Fruit fly (Drosophila melanogaster) whole organism, embryonic: Measurements from ENCODE around the gene Nup43.
A peak's percentile ranks its signal among the peaks of the same experiment; 100 is the strongest.

Experiments used
- Antp ChIP-seq: fragments of 200-800 bp; sonication (Bioruptor generic); optimal IDR thresholded peaks from 3 replicates; lab custom pipeline; 2016; ENCODE audit warnings: missing biosample characterization, missing genetic modification characterization
- CG10321 ChIP-seq: fragments of 200-800 bp; sonication (Bioruptor generic); IDR thresholded peaks from 2 replicates; pipeline ENCODE4 v1.3.6; 2022; ENCODE audit warnings: missing biosample characterization, missing genetic modification characterization
- CG12659 ChIP-seq: fragments of 200-800 bp; sonication (Bioruptor generic); optimal IDR thresholded peaks from 3 replicates; lab custom pipeline; 2017; ENCODE audit warnings: mild to moderate bottlenecking, missing biosample characterization, missing genetic modification reagents, missing genetic modification characterization
- CG14965 ChIP-seq: fragments of 200-800 bp; sonication (Bioruptor generic); optimal IDR thresholded peaks from 2 replicates; lab custom pipeline; 2016; ENCODE audit warnings: missing biosample characterization, missing genetic modification characterization, borderline replicate concordance
- CG15269 ChIP-seq: fragments of 200-800 bp; sonication (Bioruptor generic); optimal IDR thresholded peaks from 2 replicates; lab custom pipeline; 2018; ENCODE audit warnings: missing biosample characterization, mild to moderate bottlenecking, missing genetic modification characterization, moderate library complexity
- CG1529 ChIP-seq: fragments of 200-800 bp; sonication (Bioruptor generic); optimal IDR thresholded peaks from 3 replicates; lab custom pipeline; 2018; ENCODE audit warnings: missing biosample characterization, missing genetic modification characterization
- CG15479 ChIP-seq: fragments of 200-800 bp; sonication (Bioruptor generic); optimal IDR thresholded peaks from 3 replicates; lab custom pipeline; 2019; ENCODE audit warnings: missing biosample characterization, mild to moderate bottlenecking, missing genetic modification characterization, moderate library complexity
- CG15514 ChIP-seq: fragments of 200-800 bp; sonication (Bioruptor generic); optimal IDR thresholded peaks from 3 replicates; lab custom pipeline; 2017; ENCODE audit warnings: missing biosample characterization, missing genetic modification characterization, mild to moderate bottlenecking, moderate library complexity, missing genetic modification reagents
- CG17612 ChIP-seq: fragments of 200-800 bp; sonication (Bioruptor generic); IDR thresholded peaks from 2 replicates; pipeline ENCODE4 v1.3.6; 2022; ENCODE audit warnings: missing biosample characterization, missing genetic modification characterization
- CG2116 ChIP-seq: fragments of 200-800 bp; sonication (Bioruptor generic); optimal IDR thresholded peaks from 3 replicates; lab custom pipeline; 2018; ENCODE audit warnings: missing biosample characterization, mild to moderate bottlenecking, missing genetic modification characterization
- CG3163 ChIP-seq: fragments of 200-800 bp; sonication (Bioruptor generic); optimal IDR thresholded peaks from 3 replicates; lab custom pipeline; 2016; ENCODE audit warnings: missing biosample characterization, missing genetic modification characterization
- CG32532 ChIP-seq: fragments of 200-800 bp; sonication (Bioruptor generic); IDR thresholded peaks from 2 replicates; pipeline ENCODE4 v1.3.6; 2022; ENCODE audit warnings: missing biosample characterization, missing genetic modification characterization
- CG32772 ChIP-seq: fragments of 200-800 bp; sonication (Bioruptor generic); IDR thresholded peaks from 2 replicates; pipeline ENCODE4 v1.3.6; 2022; ENCODE audit warnings: missing biosample characterization, missing genetic modification characterization
- CG3407 ChIP-seq: fragments of 200-800 bp; sonication (Bioruptor generic); optimal IDR thresholded peaks from 2 replicates; lab custom pipeline; 2018; ENCODE audit warnings: missing biosample characterization, mild to moderate bottlenecking, missing genetic modification characterization
- CG6791 ChIP-seq: fragments of 200-800 bp; sonication (Bioruptor generic); IDR thresholded peaks from 3 replicates; pipeline ENCODE4 v1.3.6; 2022; ENCODE audit warnings: missing biosample characterization, missing genetic modification characterization; ENCODE audit not compliant: partially characterized antibody
- CG6813 ChIP-seq: fragments of 200-800 bp; sonication (Bioruptor generic); optimal IDR thresholded peaks from 2 replicates; lab custom pipeline; 2017; ENCODE audit warnings: missing biosample characterization, missing genetic modification characterization, mild to moderate bottlenecking, moderate library complexity, missing genetic modification reagents
- CG7839 ChIP-seq: fragments of 200-800 bp; sonication (Bioruptor generic); optimal IDR thresholded peaks from 3 replicates; lab custom pipeline; 2018; ENCODE audit warnings: missing biosample characterization, mild to moderate bottlenecking, missing genetic modification characterization, moderate library complexity
- CG8478 ChIP-seq: fragments of >200 bp; optimal IDR thresholded peaks from 2 replicates; lab custom pipeline; 2018
- Dip3 ChIP-seq: fragments of 200-800 bp; sonication (Bioruptor generic); optimal IDR thresholded peaks from 3 replicates; lab custom pipeline; 2016; ENCODE audit warnings: missing biosample characterization, missing genetic modification characterization
- E2f2 ChIP-seq: fragments of 200-800 bp; sonication (Bioruptor generic); IDR thresholded peaks from 2 replicates; pipeline ENCODE4 v1.3.6; 2022; ENCODE audit warnings: missing biosample characterization, missing genetic modification characterization
- Ets65A ChIP-seq: fragments of 200-800 bp; sonication (Bioruptor generic); peaks from one replicate; lab custom pipeline; 2016; ENCODE audit warnings: missing biosample characterization, missing genetic modification characterization
- HLH4C ChIP-seq: fragments of 200-800 bp; sonication (Bioruptor generic); IDR thresholded peaks from 3 replicates; pipeline ENCODE4 v1.3.6; 2022; ENCODE audit warnings: missing biosample characterization, missing genetic modification characterization; ENCODE audit not compliant: partially characterized antibody
- HLH54F ChIP-seq: fragments of 200-800 bp; sonication (Bioruptor generic); optimal IDR thresholded peaks from 3 replicates; lab custom pipeline; 2016; ENCODE audit warnings: missing biosample characterization, missing genetic modification characterization
- Hmx ChIP-seq: fragments of 200-800 bp; sonication (Bioruptor generic); optimal IDR thresholded peaks from 2 replicates; lab custom pipeline; 2016; ENCODE audit warnings: missing biosample characterization, missing genetic modification characterization
- MESR4 ChIP-seq: fragments of 200-800 bp; sonication (Bioruptor generic); optimal IDR thresholded peaks from 2 replicates; lab custom pipeline; 2018; ENCODE audit warnings: missing biosample characterization, mild to moderate bottlenecking, missing genetic modification characterization, moderate library complexity
- Mes4 ChIP-seq: fragments of 200-800 bp; sonication (Bioruptor generic); optimal IDR thresholded peaks from 2 replicates; lab custom pipeline; 2016; ENCODE audit warnings: missing biosample characterization, missing genetic modification characterization
- NfI ChIP-seq: fragments of 200-800 bp; sonication (Bioruptor generic); optimal IDR thresholded peaks from 3 replicates; lab custom pipeline; 2018; ENCODE audit warnings: missing biosample characterization, mild to moderate bottlenecking, missing genetic modification characterization, moderate library complexity
- Rfx ChIP-seq: fragments of 200-800 bp; sonication (Bioruptor generic); IDR thresholded peaks from 2 replicates; pipeline ENCODE4 v1.3.6; 2022; ENCODE audit warnings: missing biosample characterization, missing genetic modification characterization
- Sin3A ChIP-seq: fragments of >200 bp; optimal IDR thresholded peaks from 2 replicates; lab custom pipeline; 2018
- Six4 ChIP-seq: fragments of 200-800 bp; sonication (Bioruptor generic); optimal IDR thresholded peaks from 2 replicates; lab custom pipeline; 2016; ENCODE audit warnings: missing biosample characterization, missing genetic modification characterization
- Stat92E ChIP-seq, 3 experiments: fragments of >200 bp in 2 of 3; fragments of 200-800 bp in 1 of 3; sonication (Bioruptor generic) in 1 of 3; optimal IDR thresholded peaks; 2 replicates each; lab custom pipeline; 2017 to 2019; ENCODE audit warnings: missing biosample characterization in 3 of 3, missing genetic modification characterization in 3 of 3, mild to moderate bottlenecking in 1 of 3, moderate library complexity in 1 of 3
- Usf ChIP-seq: fragments of 200-800 bp; sonication (Bioruptor generic); optimal IDR thresholded peaks from 2 replicates; lab custom pipeline; 2017; ENCODE audit warnings: missing genotype, missing biosample characterization, missing genetic modification characterization
- YL-1 ChIP-seq: fragments of 200-800 bp; sonication (Bioruptor generic); optimal IDR thresholded peaks from 3 replicates; lab custom pipeline; 2017; ENCODE audit warnings: missing biosample characterization, mild to moderate bottlenecking, missing genetic modification characterization
- az2 ChIP-seq: fragments of 200-800 bp; sonication (Bioruptor generic); optimal IDR thresholded peaks from 3 replicates; lab custom pipeline; 2016; ENCODE audit warnings: missing biosample characterization, missing genetic modification characterization
- bbx ChIP-seq: fragments of 200-800 bp; sonication (Bioruptor generic); IDR thresholded peaks from 2 replicates; pipeline ENCODE4 v1.3.6; 2022; ENCODE audit warnings: missing biosample characterization, missing genetic modification characterization; ENCODE audit not compliant: partially characterized antibody
- gce ChIP-seq: fragments of 200-800 bp; sonication (Bioruptor generic); IDR thresholded peaks from 3 replicates; pipeline ENCODE4 v1.3.6; 2022; ENCODE audit warnings: missing biosample characterization, missing genetic modification characterization
- gem ChIP-seq: fragments of 200-800 bp; sonication (Bioruptor generic); optimal IDR thresholded peaks from 2 replicates; lab custom pipeline; 2019; ENCODE audit warnings: missing biosample characterization, mild to moderate bottlenecking, missing genetic modification characterization, moderate library complexity
- hb ChIP-seq: fragments of 200-800 bp; sonication (Bioruptor generic); IDR thresholded peaks from 3 replicates; pipeline ENCODE4 v1.3.6; 2022; ENCODE audit warnings: missing biosample characterization, missing genetic modification characterization; ENCODE audit not compliant: partially characterized antibody
- lab ChIP-seq: fragments of 200-800 bp; sonication (Bioruptor generic); optimal IDR thresholded peaks from 3 replicates; lab custom pipeline; 2017; ENCODE audit warnings: missing biosample characterization, missing genetic modification characterization, mild to moderate bottlenecking, moderate library complexity, missing genetic modification reagents
- lbe ChIP-seq: fragments of 200-800 bp; sonication (Bioruptor generic); optimal IDR thresholded peaks from 2 replicates; lab custom pipeline; 2016; ENCODE audit warnings: missing biosample characterization, mild to moderate bottlenecking, missing genetic modification characterization
- luna ChIP-seq: fragments of 200-800 bp; sonication (Bioruptor generic); optimal IDR thresholded peaks from 2 replicates; lab custom pipeline; 2016; ENCODE audit warnings: missing biosample characterization, missing genetic modification characterization
- maf-S ChIP-seq: fragments of 200-800 bp; sonication (Bioruptor generic); optimal IDR thresholded peaks from 2 replicates; lab custom pipeline; 2016; ENCODE audit warnings: missing biosample characterization, missing genetic modification characterization
- phol ChIP-seq: fragments of 200-800 bp; sonication (Bioruptor generic); optimal IDR thresholded peaks from 3 replicates; lab custom pipeline; 2018; ENCODE audit warnings: missing biosample characterization, mild to moderate bottlenecking, missing genetic modification characterization, moderate library complexity
- pros ChIP-seq: fragments of 200-800 bp; sonication (Bioruptor generic); optimal IDR thresholded peaks from 3 replicates; lab custom pipeline; 2019; ENCODE audit warnings: missing biosample characterization, mild to moderate bottlenecking, missing genetic modification characterization, moderate library complexity
- pzg ChIP-seq: fragments of 200-800 bp; sonication (Bioruptor generic); optimal IDR thresholded peaks from 3 replicates; lab custom pipeline; 2018; ENCODE audit warnings: missing biosample characterization, mild to moderate bottlenecking, missing genetic modification characterization, moderate library complexity
- ranshi ChIP-seq: fragments of 200-800 bp; sonication (Bioruptor generic); IDR thresholded peaks from 2 replicates; pipeline ENCODE4 v1.3.6; 2022; ENCODE audit warnings: missing biosample characterization, missing genetic modification characterization
- scrt ChIP-seq: fragments of 200-800 bp; sonication (Bioruptor generic); optimal IDR thresholded peaks from 2 replicates; lab custom pipeline; 2018; ENCODE audit warnings: missing biosample characterization, mild to moderate bottlenecking, missing genetic modification characterization, moderate library complexity
- sens-2 ChIP-seq: fragments of 200-800 bp; sonication (Bioruptor generic); IDR thresholded peaks from 2 replicates; pipeline ENCODE4 v1.3.6; 2022; ENCODE audit warnings: missing biosample characterization, missing genetic modification characterization
- sqz ChIP-seq: fragments of 200-800 bp; sonication (Bioruptor generic); optimal IDR thresholded peaks from 3 replicates; lab custom pipeline; 2018; ENCODE audit warnings: missing biosample characterization, mild to moderate bottlenecking, missing genetic modification characterization
- ttk ChIP-seq: fragments of 200-800 bp; sonication (Bioruptor generic); IDR thresholded peaks from 2 replicates; pipeline ENCODE4 v2.1.2; 2022; ENCODE audit warnings: missing biosample characterization, missing genetic modification characterization
- tx ChIP-seq: fragments of 200-800 bp; sonication (Bioruptor generic); optimal IDR thresholded peaks from 2 replicates; lab custom pipeline; 2016; ENCODE audit warnings: missing biosample characterization, missing genetic modification characterization
- unpg ChIP-seq: fragments of 200-800 bp; sonication (Bioruptor generic); optimal IDR thresholded peaks from 3 replicates; lab custom pipeline; 2018; ENCODE audit warnings: missing biosample characterization, mild to moderate bottlenecking, missing genetic modification characterization, moderate library complexity

Gene Nup43

dm6 chr3R:18385593-18385992, 19.2 kb downstream of the Nup43 start, which contains the start of gene cona (continued):
- TF ChIP-seq CG32772 (GFP tag; lab: Robert Waterston, UW) (no peak), bbx (GFP tag; lab: Robert Waterston, UW) (no peak), luna (no peak), Hmx (no peak), CG17612 (GFP tag; lab: Robert Waterston, UW) (no peak), HLH4C (GFP tag; lab: Robert Waterston, UW) (no peak), maf-S (GFP tag; lab: Kevin White, UChicago) (no peak), Dip3 (no peak), Mes4 (no peak), NfI (peak; percentile 9), CG1529 (GFP tag; lab: Kevin White, UChicago) (no peak), sqz (GFP tag; lab: Kevin White, UChicago) (no peak), scrt (GFP tag; lab: Kevin White, UChicago) (no peak), Usf (GFP tag; lab: Kevin White, UChicago) (no peak), lab (GFP tag; lab: Kevin White, UChicago) (peak; percentile 3), sens-2 (no peak), tx (GFP tag; lab: Kevin White, UChicago) (no peak), Six4 (GFP tag; lab: Kevin White, UChicago) (no peak), CG3163 (no peak), CG6791 (GFP tag; lab: Robert Waterston, UW) (no peak), pros (no peak), CG8478 (lab: Kevin White, UChicago) (no peak), lbe (GFP tag; lab: Kevin White, UChicago) (no peak), MESR4 (GFP tag; lab: Kevin White, UChicago) (no peak), CG15479 (GFP tag; lab: Kevin White, UChicago) (no peak), CG7839 (tag; lab: Kevin White, UChicago) (no peak), E2f2 (GFP tag; lab: Robert Waterston, UW) (peak; percentile 89), hb (no peak), CG15269 (tag; lab: Kevin White, UChicago) (no peak), CG32532 (GFP tag; lab: Robert Waterston, UW) (no peak), CG6813 (GFP tag; lab: Kevin White, UChicago) (no peak), ttk (GFP tag; lab: Robert Waterston, UW) (no peak), Rfx (GFP tag; lab: Robert Waterston, UW) (no peak), ranshi (GFP tag; lab: Robert Waterston, UW) (no peak), Sin3A (lab: Kevin White, UChicago) (no peak), CG15514 (GFP tag; lab: Kevin White, UChicago) (peak; percentile 24), phol (tag; lab: Kevin White, UChicago) (peak; percentile 97), CG3407 (no peak), CG10321 (GFP tag; lab: Robert Waterston, UW) (no peak), gce (GFP tag; lab: Robert Waterston, UW) (no peak), CG12659 (GFP tag; lab: Kevin White, UChicago) (peak; percentile 6), gem (tag; lab: Kevin White, UChicago) (no peak), Antp (GFP tag; lab: Kevin White, UChicago) (no peak), CG14965 (GFP tag; lab: Kevin White, UChicago) (no peak), unpg (GFP tag; lab: Kevin White, UChicago) (no peak), Ets65A (GFP tag; lab: Kevin White, UChicago) (no peak), Stat92E (GFP tag; optimal IDR thresholded peaks at IDR 0.05; lab: Kevin White, UChicago) (no peak), YL-1 (GFP tag; lab: Kevin White, UChicago) (no peak), CG2116 (GFP tag; lab: Kevin White, UChicago) (peak; percentile 60), az2 (GFP tag; lab: Kevin White, UChicago) (no peak), pzg (GFP tag; lab: Kevin White, UChicago) (peak; percentile 42), HLH54F (no peak)
